Worm (Caenorhabditis elegans) whole organism, young adult: ENCODE results near the gene C05A2.4.

Source experiments
- Y95B8A.8 ChIP-seq: fragments of 200-800 bp; sonication (Bioruptor generic); IDR thresholded peaks from 2 replicates; pipeline ENCODE4 v1.3.6; 2022; ENCODE audit warnings: missing genetic modification reagents, missing genetic modification characterization, missing compliant biosample characterization
- him-1 ChIP-seq: sonication (generic microtip); optimal IDR thresholded peaks from 2 replicates; lab custom pipeline; 2016; ENCODE audit warnings: missing genotype, missing genetic modification reagents, missing genetic modification characterization, missing compliant biosample characterization
- nhr-80 ChIP-seq: sonication (generic microtip); optimal IDR thresholded peaks from 2 replicates; lab custom pipeline; 2016; ENCODE audit warnings: missing genetic modification characterization, missing compliant biosample characterization
- repo-1 ChIP-seq: sonication (generic microtip); optimal IDR thresholded peaks from 2 replicates; lab custom pipeline; 2017; ENCODE audit warnings: mild to moderate bottlenecking, missing genetic modification characterization, missing compliant biosample characterization
- somi-1 ChIP-seq: fragments of 200-800 bp; sonication (Bioruptor generic); optimal IDR thresholded peaks from 2 replicates; lab custom pipeline; 2018; ENCODE audit warnings: mild to moderate bottlenecking, missing genetic modification characterization, missing compliant biosample characterization

ce11 chrV:10743649-10744048 lies 48.4 kb downstream of the C05A2.4 start, which contains the start of gene srj-22:
- TF ChIP-seq somi-1 (GFP tag; lab: Kevin White, UChicago) (no peak), him-1 (tag; lab: Kevin White, UChicago) (no peak), nhr-80 (tag; lab: Kevin White, UChicago) (no peak), Y95B8A.8 (GFP tag; lab: Robert Waterston, UW) (no peak), repo-1 (no peak)
